Fruit fly (Drosophila melanogaster) whole organism, pupa: Measurements from ENCODE around the gene Dnai2.

Experiments
- CG12605 ChIP-seq: fragments of 200-800 bp; sonication (Bioruptor generic); IDR thresholded peaks from 2 replicates; pipeline ENCODE4 v1.3.6; 2022; ENCODE audit warnings: missing biosample characterization, missing genetic modification characterization
- CG13204 ChIP-seq: fragments of 200-800 bp; sonication (Bioruptor generic); optimal IDR thresholded peaks from 2 replicates; lab custom pipeline; 2018; ENCODE audit warnings: missing biosample characterization, mild to moderate bottlenecking, missing genetic modification characterization, moderate library complexity
- CG17806 ChIP-seq: fragments of 200-800 bp; sonication (Bioruptor generic); optimal IDR thresholded peaks from 2 replicates; lab custom pipeline; 2018; ENCODE audit warnings: missing biosample characterization, mild to moderate bottlenecking, missing genetic modification characterization, moderate library complexity
- CG32121 ChIP-seq: fragments of 200-800 bp; sonication (Bioruptor generic); IDR thresholded peaks from 2 replicates; pipeline ENCODE4 v1.3.6; 2022; ENCODE audit warnings: missing biosample characterization, missing genetic modification characterization
- CG4496 ChIP-seq: fragments of 200-800 bp; sonication (Bioruptor generic); IDR thresholded peaks from 3 replicates; pipeline ENCODE4 v1.3.6; 2022; ENCODE audit warnings: missing biosample characterization, missing genetic modification characterization
- CG8159 ChIP-seq: fragments of 200-800 bp; sonication (Bioruptor generic); optimal IDR thresholded peaks from 3 replicates; lab custom pipeline; 2018; ENCODE audit warnings: missing biosample characterization, mild to moderate bottlenecking, missing genetic modification characterization, moderate library complexity
- CG9948 ChIP-seq: fragments of 200-800 bp; sonication (Bioruptor generic); optimal IDR thresholded peaks from 2 replicates; lab custom pipeline; 2018; ENCODE audit warnings: missing biosample characterization, mild to moderate bottlenecking, missing genetic modification characterization, moderate library complexity
- D1 ChIP-seq: fragments of 200-800 bp; sonication (Bioruptor generic); optimal IDR thresholded peaks from 2 replicates; lab custom pipeline; 2018; ENCODE audit warnings: missing biosample characterization, mild to moderate bottlenecking, missing genetic modification characterization, moderate library complexity
- Ets98B ChIP-seq: fragments of 200-800 bp; sonication (Bioruptor generic); IDR thresholded peaks from 2 replicates; pipeline ENCODE4 v1.3.6; 2022; ENCODE audit warnings: missing biosample characterization, missing genetic modification characterization
- Pif1A ChIP-seq: fragments of 200-800 bp; sonication (Bioruptor generic); optimal IDR thresholded peaks from 3 replicates; lab custom pipeline; 2016; ENCODE audit warnings: missing biosample characterization, missing genetic modification characterization
- Pif1B ChIP-seq: fragments of 200-800 bp; sonication (Bioruptor generic); optimal IDR thresholded peaks from 3 replicates; lab custom pipeline; 2016; ENCODE audit warnings: missing biosample characterization, missing genetic modification characterization
- fd96Ca ChIP-seq: fragments of 200-800 bp; sonication (Bioruptor generic); IDR thresholded peaks from 3 replicates; pipeline ENCODE4 v1.3.6; 2022; ENCODE audit warnings: missing biosample characterization, missing genetic modification characterization
- gl ChIP-seq: fragments of 200-800 bp; sonication (Bioruptor generic); optimal IDR thresholded peaks from 2 replicates; lab custom pipeline; 2018; ENCODE audit warnings: missing biosample characterization, mild to moderate bottlenecking, missing genetic modification characterization

dm6 chr3L:11692853-11693252 is 6.2 kb downstream of the Dnai2 start:
- TF ChIP-seq fd96Ca (GFP tag; lab: Robert Waterston, UW): no peak
- TF ChIP-seq CG8159 (tag; lab: Kevin White, UChicago): no peak
- TF ChIP-seq Pif1B (GFP tag; lab: Kevin White, UChicago): no peak
- TF ChIP-seq CG12605 (GFP tag; lab: Robert Waterston, UW): no peak
- no peak for TF ChIP-seq CG17806 (tag; lab: Kevin White, UChicago)
- TF ChIP-seq CG9948 (tag; lab: Kevin White, UChicago): no peak
- TF ChIP-seq Ets98B: no peak
- no peak for TF ChIP-seq D1
- no peak for TF ChIP-seq CG32121 (GFP tag; lab: Robert Waterston, UW)
- TF ChIP-seq CG4496: no peak
- no peak for TF ChIP-seq gl
- TF ChIP-seq CG13204 (GFP tag; lab: Kevin White, UChicago): no peak
- no peak for TF ChIP-seq Pif1A (GFP tag; lab: Kevin White, UChicago)
